Worm (Caenorhabditis elegans): ENCODE data around the gene T24A6.1.
"Not testable (repeated sequence)": the region's sequence is repeated elsewhere in the genome, so short reads cannot be mapped to it uniquely, and the experiment has no call there.

Gene T24A6.1

DNA sequence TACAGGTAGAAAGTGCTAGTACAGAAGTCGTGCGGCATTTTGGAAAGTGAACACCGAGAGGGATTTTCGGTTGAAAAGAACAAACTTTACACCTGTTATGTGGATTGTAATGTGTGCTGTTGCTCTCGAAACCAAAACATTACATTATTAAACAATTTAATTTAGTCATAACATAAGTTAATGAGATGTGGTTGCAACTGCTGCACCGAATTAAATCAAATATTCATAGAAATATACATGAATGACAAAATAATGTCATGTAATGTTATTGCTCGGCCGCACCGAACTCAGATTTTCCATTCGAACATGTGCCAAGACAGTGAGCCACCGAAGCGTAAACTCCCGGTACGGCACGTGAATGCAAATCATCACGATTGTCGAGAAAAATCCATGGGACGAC, 36.1 kb downstream of the T24A6.1 start, which contains the start of gene srh-213:
srh-213 (minus strand) TSS at position 101 of the 400 bp plus-strand sequence.
- no peak for TF ChIP-seq aly-1 (tag; optimal IDR thresholded peaks at IDR 0.05)
- TF ChIP-seq scrt-1 (GFP tag; IDR thresholded peaks at IDR 0.05): no peak
- no peak for TF ChIP-seq hmbx-1 (tag; optimal IDR thresholded peaks at IDR 0.05)
- TF ChIP-seq ceh-13 (GFP tag; optimal IDR thresholded peaks at IDR 0.05): no peak
- TF ChIP-seq pes-1 (GFP tag; IDR thresholded peaks at IDR 0.05): no peak
- TF ChIP-seq tra-4 (tag; optimal IDR thresholded peaks at IDR 0.05): no peak
- TF ChIP-seq flt-1 (GFP tag; IDR thresholded peaks at IDR 0.05): no peak
- TF ChIP-seq ama-1 (optimal IDR thresholded peaks at IDR 0.05): no peak
- TF ChIP-seq hmg-4 (GFP tag; optimal IDR thresholded peaks at IDR 0.05): no peak
- TF ChIP-seq ets-7 (tag; optimal IDR thresholded peaks at IDR 0.05): no peak
- TF ChIP-seq tbx-37 (GFP tag; conservative IDR thresholded peaks at IDR 0.05): no peak
- TF ChIP-seq ceh-36 (tag; optimal IDR thresholded peaks at IDR 0.05): no peak
- no peak for TF ChIP-seq sea-1 (GFP tag; conservative IDR thresholded peaks at IDR 0.05)

DNA sequence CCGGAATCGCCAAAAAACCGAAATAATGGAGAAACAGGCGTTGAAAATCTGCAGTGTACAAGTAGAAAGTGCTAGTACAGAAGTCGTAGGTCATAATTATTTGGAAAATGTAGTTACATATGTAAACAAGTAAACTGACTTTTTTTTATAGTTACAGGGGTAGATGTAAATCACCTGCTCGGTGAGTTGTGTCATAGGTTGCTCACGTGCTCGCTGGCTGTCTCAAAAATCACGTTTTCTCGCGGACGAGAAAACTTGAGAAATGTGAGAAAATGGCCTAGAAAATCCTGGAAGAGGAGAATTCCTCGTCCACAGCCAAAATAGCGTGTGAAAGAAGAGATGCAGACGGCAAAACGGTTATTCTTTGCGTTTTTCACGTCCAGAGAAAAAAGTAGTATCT, 38.2 kb downstream of the T24A6.1 start, which contains the start of gene srh-212:
srh-212 (minus strand) TSS at position 101 of the 400 bp plus-strand sequence.
- not testable (repeated sequence) for TF ChIP-seq tbx-11 (GFP tag; IDR thresholded peaks at IDR 0.05); hmbx-1 (tag; optimal IDR thresholded peaks at IDR 0.05); pes-1 (GFP tag; IDR thresholded peaks at IDR 0.05)

DNA sequence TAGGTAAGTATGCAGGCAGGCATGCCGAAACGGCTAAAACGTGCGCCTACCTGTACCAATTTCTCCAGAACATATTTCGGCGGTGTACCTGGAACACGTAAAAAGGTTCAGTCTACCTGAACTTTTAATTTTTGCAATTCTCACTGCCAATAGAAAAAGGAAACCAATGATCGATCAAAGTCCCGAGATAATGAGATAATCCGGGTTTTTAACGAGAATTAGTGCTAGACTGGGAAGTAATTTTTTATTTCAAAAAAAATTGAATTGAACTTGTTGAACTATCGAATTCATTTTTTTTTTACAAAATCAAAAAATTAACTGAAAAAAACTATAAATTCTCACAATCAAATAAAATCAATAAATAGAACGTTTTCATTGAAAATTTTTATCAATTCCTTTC, 41.7 kb downstream of the T24A6.1 start, which contains the start of gene T22F3.7:
T22F3.7 (minus strand) TSS at position 101 of the 400 bp plus-strand sequence.
- no peak for TF ChIP-seq scrt-1 (GFP tag; IDR thresholded peaks at IDR 0.05)
- no peak for TF ChIP-seq ama-1 (optimal IDR thresholded peaks at IDR 0.05)
- TF ChIP-seq ets-7 (tag; optimal IDR thresholded peaks at IDR 0.05): no peak
- no peak for TF ChIP-seq sea-1 (GFP tag; conservative IDR thresholded peaks at IDR 0.05)

DNA sequence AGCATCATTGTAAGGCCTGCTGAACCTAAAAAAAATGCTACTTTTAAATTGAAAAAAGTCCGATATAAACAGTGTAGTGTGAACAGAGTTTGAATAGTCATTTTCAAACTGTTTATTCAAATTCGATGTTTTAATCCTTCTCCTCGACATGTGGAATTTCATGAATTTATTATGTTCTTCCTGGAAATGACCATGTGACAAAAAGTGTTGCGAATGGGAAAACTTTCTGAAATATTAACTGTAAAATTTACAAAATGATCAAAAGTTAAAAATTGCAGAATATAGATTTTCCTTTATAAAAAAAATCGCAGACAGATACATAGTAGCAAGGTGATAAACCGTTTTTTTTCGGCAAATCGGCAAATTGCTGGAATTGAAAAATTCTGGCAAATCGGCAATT, 46.5 kb downstream of the T24A6.1 start, which contains the start of gene T22F3.8:
T22F3.8 (minus strand) TSS at position 101 of the 400 bp plus-strand sequence.
- no peak for TF ChIP-seq flt-1 (GFP tag; IDR thresholded peaks at IDR 0.05)
- no peak for TF ChIP-seq pes-1 (GFP tag; IDR thresholded peaks at IDR 0.05)

DNA sequence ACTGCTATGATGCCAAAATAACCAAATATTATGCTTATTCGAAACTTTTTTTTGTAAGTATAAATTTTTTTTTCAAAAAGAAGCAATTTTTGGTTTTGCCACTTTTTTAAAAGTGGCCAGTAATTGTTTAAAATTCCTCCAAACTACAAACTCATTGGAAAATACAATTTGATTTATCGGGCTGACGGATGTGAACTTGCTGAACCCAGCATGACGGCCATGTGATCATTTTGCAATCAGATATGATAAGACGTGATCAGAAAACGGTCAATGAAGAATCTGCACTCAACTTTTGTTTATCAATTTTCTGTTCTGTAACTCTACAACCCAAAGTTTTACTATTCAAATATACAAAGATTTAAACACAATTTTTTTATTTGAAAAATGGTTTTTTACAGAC, 47.5 kb downstream of the T24A6.1 start:
- no peak for TF ChIP-seq pes-1 (GFP tag; IDR thresholded peaks at IDR 0.05)
- TF ChIP-seq ama-1 (optimal IDR thresholded peaks at IDR 0.05): no peak
- no peak for TF ChIP-seq flt-1 (GFP tag; IDR thresholded peaks at IDR 0.05)

Data from whole organism, early embryonic.